Fruit fly (Drosophila melanogaster): ENCODE results near the gene CG17195.

dm6 chr3R:25778205-25778604 is 1.2 kb upstream of the CG17195 start, which contains the start of gene CG4956:
- TF ChIP-seq psq (optimal IDR thresholded peaks at IDR 0.05) = no peak
- no peak for TF ChIP-seq h (optimal IDR thresholded peaks at IDR 0.05)
- TF ChIP-seq ttk (optimal IDR thresholded peaks at IDR 0.05) = no peak
- no peak for TF ChIP-seq insv (optimal IDR thresholded peaks at IDR 0.05)
- TF ChIP-seq Myc (optimal IDR thresholded peaks at IDR 0.05) = no peak
- no peak for TF ChIP-seq Sin3A (optimal IDR thresholded peaks at IDR 0.05)
